Fruit fly (Drosophila melanogaster): ENCODE measurements around the gene CG18304.

CG18304 gene

DNA sequence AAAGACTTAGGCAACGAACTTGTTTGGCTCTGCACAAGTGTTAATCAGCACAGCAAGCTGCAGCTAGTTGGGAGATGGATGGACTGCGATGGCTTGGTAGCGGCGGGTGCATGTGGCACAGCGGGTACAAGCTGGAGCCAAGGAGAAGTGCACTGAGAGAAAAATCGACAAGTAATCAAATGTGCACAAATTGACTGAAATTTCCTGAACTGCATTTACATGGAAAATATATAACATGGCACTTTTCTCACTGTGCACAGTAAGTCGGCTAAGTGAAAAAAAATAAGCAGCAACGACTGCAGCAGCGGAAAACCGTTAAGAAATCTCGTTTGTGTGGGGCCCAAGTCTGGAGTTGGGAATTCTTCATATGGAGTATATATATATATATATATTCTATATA lies 48.5 kb upstream of the CG18304 start (continued):
- TF ChIP-seq CG3919 (GFP tag; optimal IDR thresholded peaks at IDR 0.05) (peak; percentile 79), Sox14 (GFP tag; optimal IDR thresholded peaks at IDR 0.05) (peak; percentile 67), dsx (GFP tag; optimal IDR thresholded peaks at IDR 0.05; ENCODE audit: poor library complexity, severe bottlenecking) (peak; percentile 64), CG31627 (GFP tag; optimal IDR thresholded peaks at IDR 0.05) (peak; percentile 11), esn (GFP tag; optimal IDR thresholded peaks at IDR 0.05) (no peak), achi (GFP tag; optimal IDR thresholded peaks at IDR 0.05) (peak; percentile 59), salr (GFP tag; optimal IDR thresholded peaks at IDR 0.05) (peak; percentile 53 to 55), dac (GFP tag; optimal IDR thresholded peaks at IDR 0.05) (peak; percentile 39), CG34406 (GFP tag; optimal IDR thresholded peaks at IDR 0.05) (peak; percentile 36), OdsH (GFP tag; optimal IDR thresholded peaks at IDR 0.05) (peak; percentile 66), CG11902 (GFP tag; optimal IDR thresholded peaks at IDR 0.05) (peak; percentile 48), spab (GFP tag; optimal IDR thresholded peaks at IDR 0.05) (peak; percentile 57), Sox102F (GFP tag; optimal IDR thresholded peaks at IDR 0.05) (no peak)

- no peak for TF ChIP-seq Sox14 (GFP tag; optimal IDR thresholded peaks at IDR 0.05)
- TF ChIP-seq CG6163 (GFP tag; IDR thresholded peaks at IDR 0.05), result no peak
- TF ChIP-seq net (GFP tag; optimal IDR thresholded peaks at IDR 0.05), result no peak
- TF ChIP-seq esn (GFP tag; optimal IDR thresholded peaks at IDR 0.05), result no peak
- no peak for TF ChIP-seq Sox102F (GFP tag; optimal IDR thresholded peaks at IDR 0.05)
- TF ChIP-seq fd59A (GFP tag; optimal IDR thresholded peaks at IDR 0.05), result no peak
- no peak for TF ChIP-seq CG6854 (GFP tag; optimal IDR thresholded peaks at IDR 0.05)
- TF ChIP-seq CG9139 (GFP tag; optimal IDR thresholded peaks at IDR 0.05), result no peak
- no peak for TF ChIP-seq Sox15 (GFP tag; optimal IDR thresholded peaks at IDR 0.05)
- TF ChIP-seq CG8319 (GFP tag; optimal IDR thresholded peaks at IDR 0.05), result no peak
- no peak for TF ChIP-seq Blimp-1 (GFP tag; optimal IDR thresholded peaks at IDR 0.05)
- no peak for TF ChIP-seq CG10631 (GFP tag; optimal IDR thresholded peaks at IDR 0.05)
- TF ChIP-seq CG8119 (GFP tag; IDR thresholded peaks at IDR 0.05), result no peak
- TF ChIP-seq Ets96B (tag; optimal IDR thresholded peaks at IDR 0.05), result no peak
- no peak for TF ChIP-seq Hr39 (GFP tag; optimal IDR thresholded peaks at IDR 0.05)
- TF ChIP-seq Gug (GFP tag; IDR thresholded peaks at IDR 0.05), result no peak
These were observed 29.0 kb upstream of the CG18304 start, which contains the start of gene snRNP-U1-70K for dm6 chr2L:6971597-6972036. TSS of gene snRNP-U1-70K (minus strand) at chr2L:6971737.

- TF ChIP-seq Hr4 (GFP tag; optimal IDR thresholded peaks at IDR 0.05) (no peak), Ets21C (GFP tag; optimal IDR thresholded peaks at IDR 0.05) (no peak), Met (GFP tag; optimal IDR thresholded peaks at IDR 0.05) (no peak)
These were observed 28.2 kb upstream of the CG18304 start for dm6 chr2L:6970813-6971212.

DNA sequence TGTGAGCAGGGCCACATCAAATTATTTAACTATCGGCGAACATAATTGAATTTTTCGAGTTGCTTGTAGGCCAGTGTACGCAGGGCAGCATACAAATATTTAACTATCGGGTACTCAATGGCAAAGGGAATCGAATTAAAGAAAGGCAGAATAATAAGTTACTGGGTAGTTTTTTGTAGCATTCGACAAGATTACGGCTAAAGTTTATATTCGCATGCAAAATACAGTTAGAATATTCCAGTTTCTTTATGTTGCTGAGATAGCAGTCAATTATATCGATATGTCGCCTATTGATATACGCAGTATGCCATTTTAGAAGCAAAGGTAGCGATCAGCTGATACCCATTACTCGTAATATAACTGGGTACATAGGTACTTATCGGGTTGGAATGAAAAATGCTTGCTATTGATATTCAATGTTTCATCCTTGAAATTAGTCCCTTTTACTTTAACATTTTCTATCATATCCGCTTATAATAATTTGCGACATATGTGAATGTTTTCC lies 25.5 kb upstream of the CG18304 start:
- TF ChIP-seq topi (GFP tag; optimal IDR thresholded peaks at IDR 0.05) (peak; percentile 69), CG6792 (GFP tag; optimal IDR thresholded peaks at IDR 0.05) (peak; percentile 38), CG32006 (GFP tag; optimal IDR thresholded peaks at IDR 0.05) (peak; percentile 21), Eip78C (GFP tag) (peak; percentile 86), Sox14 (GFP tag; optimal IDR thresholded peaks at IDR 0.05) (peak; percentile 64), Blimp-1 (GFP tag; optimal IDR thresholded peaks at IDR 0.05) (no peak), salr (GFP tag; optimal IDR thresholded peaks at IDR 0.05) (no peak), CG11902 (GFP tag; optimal IDR thresholded peaks at IDR 0.05) (no peak), dsx (GFP tag; optimal IDR thresholded peaks at IDR 0.05; ENCODE audit: poor library complexity, severe bottlenecking) (peak; percentile 62), CG3032 (tag; optimal IDR thresholded peaks at IDR 0.05) (no peak), CG10631 (GFP tag; optimal IDR thresholded peaks at IDR 0.05) (peak; percentile 29), CG8632 (GFP tag; optimal IDR thresholded peaks at IDR 0.05) (peak; percentile 35), CG10669 (GFP tag; optimal IDR thresholded peaks at IDR 0.05) (no peak), Hr39 (GFP tag; optimal IDR thresholded peaks at IDR 0.05) (peak; percentile 37), Ets96B (tag; optimal IDR thresholded peaks at IDR 0.05) (peak; percentile 44), vri (GFP tag; optimal IDR thresholded peaks at IDR 0.05) (no peak), Ets21C (GFP tag; optimal IDR thresholded peaks at IDR 0.05) (peak; percentile 38), Sox102F (GFP tag; optimal IDR thresholded peaks at IDR 0.05) (no peak), Eip75B (GFP tag; optimal IDR thresholded peaks at IDR 0.05) (peak; percentile 37), CG8319 (GFP tag; optimal IDR thresholded peaks at IDR 0.05) (no peak), CG6808 (GFP tag; optimal IDR thresholded peaks at IDR 0.05) (no peak), CG1621 (tag; optimal IDR thresholded peaks at IDR 0.05) (peak; percentile 30), fd59A (GFP tag; optimal IDR thresholded peaks at IDR 0.05) (no peak), dac (GFP tag; optimal IDR thresholded peaks at IDR 0.05) (no peak), CG15336 (GFP tag; IDR thresholded peaks at IDR 0.05) (peak; percentile 24; the same call in 1 of the 2 replicates), CG4318 (GFP tag; optimal IDR thresholded peaks at IDR 0.05) (no peak), fkh (GFP tag; optimal IDR thresholded peaks at IDR 0.05) (peak; percentile 94), CG11762 (GFP tag; optimal IDR thresholded peaks at IDR 0.05; ENCODE audit: insufficient read depth) (no peak)

Data from whole organism, prepupa.